Fruit fly (Drosophila melanogaster) whole organism: Measurements from ENCODE around the gene CG34288.

ENCODE experiments used
- CG8478 ChIP-seq: fragments of >200 bp; optimal IDR thresholded peaks from 2 replicates; lab custom pipeline; 2018; ENCODE audit warnings: inconsistent platforms
- Dll ChIP-seq: fragments of >200 bp; optimal IDR thresholded peaks from 2 replicates; lab custom pipeline; 2017
- EcR ChIP-seq, 2 experiments: fragments of >200 bp; optimal IDR thresholded peaks; 2 replicates each; lab custom pipeline; 2017; ENCODE audit warnings: missing biosample characterization in 2 of 2, missing genetic modification characterization in 2 of 2, missing genetic modification reagents in 2 of 2
- pan ChIP-seq: fragments of >200 bp; optimal IDR thresholded peaks from 2 replicates; lab custom pipeline; 2017
- psq ChIP-seq: fragments of >200 bp; optimal IDR thresholded peaks from 2 replicates; lab custom pipeline; 2017
- usp ChIP-seq: fragments of >200 bp; optimal IDR thresholded peaks from 2 replicates; lab custom pipeline; 2017; ENCODE audit warnings: missing biosample characterization, missing genetic modification characterization, mixed read lengths

Gene CG34288

DNA sequence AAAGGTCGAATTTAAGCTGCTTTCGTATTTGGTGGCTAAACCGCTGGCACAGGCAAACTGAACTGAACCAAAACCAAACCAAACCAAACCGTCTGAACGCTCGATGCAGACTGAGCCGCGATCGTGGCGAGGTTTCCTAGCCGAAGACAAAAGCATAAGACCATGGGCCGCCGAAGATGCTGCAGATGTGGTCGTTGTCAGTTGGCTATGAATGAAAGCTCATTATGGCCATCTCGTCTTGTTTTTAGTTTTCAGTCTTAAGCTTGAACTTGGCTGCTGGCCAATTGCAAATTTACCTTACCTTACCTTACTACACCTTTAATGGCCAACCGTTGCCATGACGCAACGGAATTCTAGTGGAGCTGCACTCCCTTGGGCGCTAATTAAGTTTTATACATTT lies 11.0 kb downstream of the CG34288 start, which contains the start of gene CG13847:
TSS of gene CG13847 (minus strand) at position 101 of the 400 bp plus-strand sequence.
- TF ChIP-seq CG8478 (lab: Kevin White, UChicago): no peak

DNA sequence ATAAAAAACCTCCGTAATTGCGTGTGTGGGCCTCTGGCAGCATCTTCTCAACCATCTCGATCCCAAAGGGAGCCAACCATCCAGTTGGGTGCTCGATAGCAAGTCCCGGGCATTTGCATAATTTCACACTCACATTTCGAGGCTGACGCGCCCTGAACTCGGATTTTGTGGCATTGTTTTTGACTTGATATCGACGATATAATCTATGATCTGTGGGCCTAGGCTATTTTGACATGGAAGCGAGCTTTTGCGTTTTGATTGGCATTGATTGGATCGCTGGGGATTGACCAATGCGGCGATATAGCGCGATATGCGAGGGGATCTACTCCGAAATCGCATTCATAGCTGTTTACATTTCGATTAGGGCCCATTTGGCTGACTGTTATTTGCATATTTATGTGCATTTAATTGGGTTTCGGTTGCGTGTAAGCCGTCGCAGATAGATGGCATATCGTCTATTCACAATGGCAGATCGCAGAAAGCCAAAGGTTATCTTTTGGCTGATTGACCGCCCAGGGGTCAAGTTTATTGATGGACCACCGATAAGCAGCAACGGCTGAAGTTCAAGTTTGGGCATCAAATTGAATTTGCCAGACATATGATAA lies 14.8 kb downstream of the CG34288 start:
- no peak for TF ChIP-seq usp (GFP tag; lab: Kevin White, UChicago)
- TF ChIP-seq Dll (lab: Kevin White, UChicago): no peak
- TF ChIP-seq EcR (GFP tag; optimal IDR thresholded peaks at IDR 0.05; lab: Kevin White, UChicago): no peak
- TF ChIP-seq psq (lab: Kevin White, UChicago): no peak
- no peak for TF ChIP-seq pan (lab: Kevin White, UChicago)
- TF ChIP-seq CG8478 (lab: Kevin White, UChicago): no peak

DNA sequence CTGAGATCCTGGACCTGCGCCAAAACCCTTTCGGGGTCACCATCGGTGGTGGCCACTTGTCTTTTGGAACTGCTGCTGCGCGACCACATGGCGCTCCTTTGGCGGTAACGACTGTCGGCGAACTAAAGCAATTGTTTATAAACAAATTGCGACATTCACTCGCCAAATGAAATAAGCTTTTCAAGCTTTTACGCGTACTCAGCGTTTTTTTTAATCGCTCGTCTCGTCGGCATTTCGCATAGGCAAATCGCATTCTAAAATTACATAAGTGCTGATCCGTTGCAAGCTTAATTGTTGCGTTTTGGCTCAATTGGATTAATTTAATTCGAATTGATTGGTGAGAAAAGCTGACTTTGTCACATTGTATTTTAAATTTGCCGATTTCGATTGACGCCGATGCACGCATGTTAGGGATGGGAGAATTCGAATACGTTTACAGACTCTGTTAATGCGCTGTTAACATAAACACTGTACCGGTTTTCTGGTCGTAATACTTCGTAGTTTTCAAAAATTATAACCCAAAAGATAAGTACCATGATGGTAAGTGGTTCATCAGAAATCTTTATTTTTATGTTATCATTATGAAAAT lies 22.4 kb downstream of the CG34288 start, which contains the start of gene pinta:
TSS of gene pinta (minus strand) at position 328 of the 589 bp plus-strand sequence.
- no peak for TF ChIP-seq EcR (GFP tag; optimal IDR thresholded peaks at IDR 0.05; lab: Kevin White, UChicago)
- TF ChIP-seq usp (GFP tag; lab: Kevin White, UChicago): no peak
- TF ChIP-seq pan (lab: Kevin White, UChicago): no peak
- no peak for TF ChIP-seq psq (lab: Kevin White, UChicago)
- TF ChIP-seq CG8478 (lab: Kevin White, UChicago): no peak
- TF ChIP-seq Dll (lab: Kevin White, UChicago): no peak

DNA sequence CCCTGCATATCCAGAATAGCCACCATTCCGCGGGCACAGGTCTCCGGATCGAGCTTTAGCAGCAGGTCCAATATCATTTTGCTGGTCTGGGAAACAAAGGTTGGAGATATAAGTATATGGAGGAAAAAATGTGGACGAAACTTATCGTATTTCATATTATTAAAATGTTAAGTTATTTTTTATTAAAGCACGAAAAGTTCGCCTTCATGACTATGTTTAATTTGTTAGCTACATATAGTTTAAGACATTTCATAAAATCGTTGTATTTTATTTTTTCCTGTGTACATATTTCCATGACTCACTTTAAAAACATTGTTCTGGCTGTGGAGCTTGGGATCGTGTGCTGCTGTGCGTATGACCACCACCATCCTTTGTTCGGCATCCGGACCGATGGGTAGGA lies 23.1 kb downstream of the CG34288 start:
- TF ChIP-seq pan (lab: Kevin White, UChicago) (no peak), psq (lab: Kevin White, UChicago) (no peak), usp (GFP tag; lab: Kevin White, UChicago) (no peak), Dll (lab: Kevin White, UChicago) (no peak), CG8478 (lab: Kevin White, UChicago) (no peak), EcR (GFP tag; optimal IDR thresholded peaks at IDR 0.05; lab: Kevin White, UChicago) (no peak)

DNA sequence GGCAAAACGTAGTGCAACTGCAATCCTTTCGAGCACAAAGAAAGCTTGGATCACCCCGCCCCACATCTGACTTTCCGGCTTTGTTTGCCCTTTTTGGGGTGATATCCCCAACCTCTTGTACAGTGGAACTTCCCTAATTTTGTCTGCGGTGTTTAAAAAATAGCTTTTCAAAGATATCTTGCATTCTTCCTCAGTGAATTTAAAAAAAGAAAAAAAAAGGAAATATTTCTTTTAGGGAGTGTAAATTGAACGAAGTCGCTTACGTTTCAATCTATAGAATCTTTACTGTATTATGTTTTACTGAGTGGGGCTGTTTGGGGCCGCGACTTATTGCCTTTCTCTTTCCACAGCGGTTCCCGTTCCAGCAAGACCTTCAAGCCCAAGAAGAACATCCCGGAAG lies 25.4 kb downstream of the CG34288 start:
- TF ChIP-seq psq (lab: Kevin White, UChicago) (no peak), EcR (GFP tag; optimal IDR thresholded peaks at IDR 0.05; lab: Kevin White, UChicago) (no peak), CG8478 (lab: Kevin White, UChicago) (no peak), usp (GFP tag; lab: Kevin White, UChicago) (no peak), Dll (lab: Kevin White, UChicago) (no peak), pan (lab: Kevin White, UChicago) (no peak)

DNA sequence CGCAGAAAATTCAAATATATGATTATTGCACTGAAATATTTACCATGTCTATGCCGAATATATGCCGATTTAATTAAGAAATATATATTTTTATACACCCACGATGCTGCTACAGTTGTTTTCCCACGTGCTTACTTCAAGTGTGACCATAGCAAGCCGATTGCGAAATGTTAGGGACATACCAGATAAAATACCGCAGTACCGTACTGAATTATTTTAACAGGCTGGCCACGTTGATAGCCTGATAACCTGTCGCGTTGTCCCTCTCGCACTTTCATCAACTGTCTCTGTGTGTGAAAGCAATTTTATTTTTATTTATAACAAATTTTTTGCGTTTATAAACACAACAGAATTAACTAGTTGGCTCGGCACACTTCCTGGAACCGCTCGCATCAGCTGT lies 26.2 kb downstream of the CG34288 start, which contains the start of the genes Nop56 and mats:
TSS of gene Nop56 (minus strand) at position 158 of the 400 bp plus-strand sequence.
TSS of gene mats (plus strand) at position 251 of the 400 bp plus-strand sequence.
- TF ChIP-seq EcR (GFP tag; optimal IDR thresholded peaks at IDR 0.05; lab: Kevin White, UChicago) (no peak), pan (lab: Kevin White, UChicago) (no peak)

DNA sequence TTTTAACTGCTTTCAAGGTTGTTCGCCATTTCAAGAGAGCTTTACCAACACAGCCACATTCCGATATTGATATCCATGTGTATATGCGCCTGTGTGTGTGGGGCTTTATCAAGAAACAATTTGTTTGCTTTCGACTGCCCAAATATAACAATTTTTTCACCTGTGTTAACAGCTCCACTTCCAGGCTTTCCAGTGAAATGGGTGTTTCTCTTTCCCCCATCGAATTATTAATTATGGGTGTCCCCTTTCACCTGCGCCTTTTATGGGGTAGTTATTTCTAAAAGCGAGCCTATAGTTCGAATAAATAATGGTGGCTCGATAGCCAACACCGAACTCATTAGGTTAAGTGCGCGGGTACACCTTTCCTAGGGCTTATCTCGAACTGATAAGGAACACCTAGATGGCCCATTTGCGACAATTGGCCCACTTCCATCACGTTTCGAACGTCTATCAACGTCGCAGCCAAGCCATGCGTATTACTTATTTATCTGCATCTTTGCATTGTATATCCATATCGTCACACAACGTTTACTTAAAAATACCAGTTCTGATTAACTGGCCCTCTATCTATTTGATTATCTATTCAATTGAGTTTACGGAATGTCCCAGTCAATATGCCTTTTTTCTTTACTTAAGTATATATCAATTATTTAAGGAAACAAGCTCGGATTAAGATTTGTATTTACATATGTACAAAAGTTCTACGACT lies 35.0 kb downstream of the CG34288 start:
- no peak for TF ChIP-seq EcR (GFP tag; optimal IDR thresholded peaks at IDR 0.05; lab: Kevin White, UChicago)
- TF ChIP-seq usp (GFP tag; lab: Kevin White, UChicago): no peak
- TF ChIP-seq CG8478 (lab: Kevin White, UChicago): no peak
- TF ChIP-seq psq (lab: Kevin White, UChicago): no peak
- no peak for TF ChIP-seq pan (lab: Kevin White, UChicago)
- no peak for TF ChIP-seq Dll (lab: Kevin White, UChicago)

DNA sequence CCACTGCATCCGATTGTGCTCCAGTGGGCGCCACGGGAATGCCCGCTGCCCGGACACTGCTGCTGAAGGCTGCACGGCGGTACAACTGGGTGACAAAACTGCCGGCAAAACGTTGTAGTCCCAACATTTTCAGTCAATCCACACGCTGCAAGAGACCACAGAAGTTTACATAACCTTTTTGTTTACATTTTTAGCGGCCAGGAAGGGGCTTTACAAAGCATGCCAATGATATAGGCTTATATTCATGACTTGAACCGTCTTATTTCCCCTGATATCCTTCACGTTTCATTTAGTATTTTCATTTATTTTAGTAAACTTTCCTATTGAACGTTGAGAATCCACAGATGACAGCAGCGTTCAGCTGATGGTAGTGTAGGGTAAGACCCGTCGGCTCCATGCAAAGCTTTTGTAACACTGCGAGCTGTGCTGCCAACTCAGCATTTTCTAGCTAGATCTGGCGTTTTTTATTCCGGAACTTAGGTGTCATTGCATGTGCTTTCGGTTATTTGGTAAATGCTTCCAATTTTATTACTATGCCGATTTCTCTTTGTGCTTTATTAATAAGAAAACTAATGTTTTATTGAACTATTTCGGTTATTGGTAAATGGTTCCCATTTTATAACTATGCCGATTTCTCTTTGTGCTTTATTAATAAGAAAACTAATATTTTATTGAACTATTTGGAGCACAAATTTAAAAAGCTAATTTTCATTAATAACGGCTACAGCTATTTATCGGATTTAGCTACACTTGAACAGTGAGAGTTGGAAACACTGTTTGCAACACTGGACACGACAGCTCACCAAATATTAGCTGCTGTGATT lies 36.3 kb downstream of the CG34288 start, which contains the start of the genes CG13850 and lqfR:
TSS of gene CG13850 (minus strand) at position 379 of the 824 bp plus-strand sequence.
TSS of gene lqfR (plus strand) at position 765 of the 824 bp plus-strand sequence.
- TF ChIP-seq EcR (GFP tag; optimal IDR thresholded peaks at IDR 0.05; lab: Kevin White, UChicago): no peak
- no peak for TF ChIP-seq Dll (lab: Kevin White, UChicago)
- no peak for TF ChIP-seq psq (lab: Kevin White, UChicago)
- TF ChIP-seq pan (lab: Kevin White, UChicago): no peak

DNA sequence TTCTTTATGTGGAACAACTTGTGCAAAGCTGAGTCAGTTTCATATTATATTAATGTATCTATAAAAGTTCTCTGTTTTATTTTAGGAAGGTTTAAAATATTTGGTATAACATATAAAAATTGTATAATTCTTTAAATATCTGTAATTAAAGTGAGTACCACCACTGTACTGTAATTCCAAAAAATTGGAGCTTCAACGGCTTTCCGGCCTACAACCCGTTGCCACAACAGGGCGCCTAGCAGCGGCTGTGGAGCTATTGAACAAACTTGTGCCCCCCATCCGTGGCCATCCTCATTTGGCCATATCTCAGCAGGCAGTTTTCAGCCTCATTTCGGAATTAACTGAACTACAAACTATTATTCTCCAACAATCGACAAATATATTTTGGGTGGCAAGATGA lies 41.4 kb downstream of the CG34288 start, which contains the start of gene CG13855:
TSS of gene CG13855 (plus strand) at position 301 of the 400 bp plus-strand sequence.
- TF ChIP-seq psq (lab: Kevin White, UChicago) (no peak), CG8478 (lab: Kevin White, UChicago) (no peak), Dll (lab: Kevin White, UChicago) (no peak), EcR (GFP tag; optimal IDR thresholded peaks at IDR 0.05; lab: Kevin White, UChicago) (no peak), pan (lab: Kevin White, UChicago) (no peak), usp (GFP tag; lab: Kevin White, UChicago) (no peak)

DNA sequence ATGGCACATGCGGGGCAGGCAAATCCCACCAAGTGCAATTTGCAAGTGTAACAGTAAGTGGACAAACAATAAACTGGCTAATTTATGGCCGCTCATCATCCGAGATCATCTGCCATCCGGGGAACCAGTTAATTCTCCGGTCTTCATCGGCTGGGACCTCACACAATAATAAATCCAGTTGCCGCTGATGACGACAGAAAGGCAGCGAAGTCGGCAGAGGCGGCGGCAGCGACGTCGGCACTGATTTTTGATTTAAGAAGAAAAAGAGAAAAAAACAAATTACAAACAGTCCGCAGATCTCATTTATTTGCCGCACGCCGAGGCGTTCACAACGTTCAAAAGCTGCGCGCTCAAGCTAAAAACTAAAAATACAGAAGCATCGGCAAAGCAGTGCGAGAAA lies 44.7 kb downstream of the CG34288 start, which contains the start of gene CG13856:
TSS of gene CG13856 (plus strand) at position 301 of the 400 bp plus-strand sequence.
- TF ChIP-seq pan (lab: Kevin White, UChicago) (no peak), usp (GFP tag; lab: Kevin White, UChicago) (no peak), CG8478 (lab: Kevin White, UChicago) (no peak), Dll (lab: Kevin White, UChicago) (no peak), EcR (GFP tag; optimal IDR thresholded peaks at IDR 0.05; lab: Kevin White, UChicago) (no peak), psq (lab: Kevin White, UChicago) (no peak)
